Fruit fly (Drosophila melanogaster): ENCODE measurements around the gene Spn.

The Spn gene

dm6 chr3L:2575240-2575639 is 21.1 kb upstream of the Spn start (continued):
- TF ChIP-seq CG9437 (GFP tag; optimal IDR thresholded peaks at IDR 0.05) (no peak), CG4328 (GFP tag; optimal IDR thresholded peaks at IDR 0.05) (no peak), Ptx1 (GFP tag; IDR thresholded peaks at IDR 0.05) (0 out of 2 replicates have a peak, but pooled peaks have one; percentile 9), CG1603 (tag; optimal IDR thresholded peaks at IDR 0.05) (peak; percentile 9), CG3163 (GFP tag; optimal IDR thresholded peaks at IDR 0.05) (no peak), ase (GFP tag; IDR thresholded peaks at IDR 0.05) (no peak), tin (GFP tag; optimal IDR thresholded peaks at IDR 0.05) (peak; percentile 4), wor (GFP tag; IDR thresholded peaks at IDR 0.05) (no peak), seq (GFP tag; IDR thresholded peaks at IDR 0.05) (no peak), ab (GFP tag; optimal IDR thresholded peaks at IDR 0.05) (no peak), Fer3 (tag; optimal IDR thresholded peaks at IDR 0.05) (peak; percentile 26), sens (GFP tag) (peak; percentile 31), HHEX (GFP tag; optimal IDR thresholded peaks at IDR 0.05) (peak; percentile 32), CG33557 (GFP tag; optimal IDR thresholded peaks at IDR 0.05) (no peak), CG14860 (GFP tag; IDR thresholded peaks at IDR 0.05; ENCODE audit: partially characterized antibody) (no peak), CG14050 (GFP tag; IDR thresholded peaks at IDR 0.05) (no peak), CG31388 (GFP tag; optimal IDR thresholded peaks at IDR 0.05) (no peak), zf30C (GFP tag; optimal IDR thresholded peaks at IDR 0.05) (no peak), Rfx (GFP tag; IDR thresholded peaks at IDR 0.05) (0 out of 2 replicates have a peak, but pooled peaks have one; percentile 11), Hand (GFP tag; optimal IDR thresholded peaks at IDR 0.05) (no peak), CG3726 (GFP tag; IDR thresholded peaks at IDR 0.05) (no peak), gsb (GFP tag; IDR thresholded peaks at IDR 0.05) (no peak), lab (GFP tag; optimal IDR thresholded peaks at IDR 0.05) (peak; percentile 40), CG14710 (tag; optimal IDR thresholded peaks at IDR 0.05) (peak; percentile 15), Usf (GFP tag; optimal IDR thresholded peaks at IDR 0.05) (no peak), twi (tag; optimal IDR thresholded peaks at IDR 0.05) (no peak), odd (GFP tag; optimal IDR thresholded peaks at IDR 0.05) (no peak), maf-S (GFP tag; optimal IDR thresholded peaks at IDR 0.05) (no peak), CG7839 (tag; optimal IDR thresholded peaks at IDR 0.05) (peak; percentile 32), CG1024 (GFP tag; IDR thresholded peaks at IDR 0.05) (no peak), pita (GFP tag; optimal IDR thresholded peaks at IDR 0.05) (no peak), Side (GFP tag; optimal IDR thresholded peaks at IDR 0.05) (no peak), eve (GFP tag; optimal IDR thresholded peaks at IDR 0.05) (peak in 1 of 2 experiments; percentile 65), CG12236 (GFP tag; optimal IDR thresholded peaks at IDR 0.05) (no peak), GATAe (GFP tag; conservative IDR thresholded peaks at IDR 0.05) (no peak), az2 (GFP tag; optimal IDR thresholded peaks at IDR 0.05) (no peak), CG11504 (tag; optimal IDR thresholded peaks at IDR 0.05) (peak; percentile 61), Hr51 (GFP tag; optimal IDR thresholded peaks at IDR 0.05) (peak in 1 of 2 experiments; percentile 13), CG15269 (tag; optimal IDR thresholded peaks at IDR 0.05) (peak; percentile 15), CG18599 (GFP tag; optimal IDR thresholded peaks at IDR 0.05) (peak; percentile 19), CG8089 (GFP tag; optimal IDR thresholded peaks at IDR 0.05) (no peak), vvl (GFP tag; IDR thresholded peaks at IDR 0.05) (no peak), sd (tag; optimal IDR thresholded peaks at IDR 0.05) (no peak), CG33213 (GFP tag; optimal IDR thresholded peaks at IDR 0.05) (no peak), tap (tag; optimal IDR thresholded peaks at IDR 0.05) (peak; percentile 50), pb (GFP tag; optimal IDR thresholded peaks at IDR 0.05) (peak; percentile 39), CG6813 (GFP tag; optimal IDR thresholded peaks at IDR 0.05) (no peak), org-1 (GFP tag; optimal IDR thresholded peaks at IDR 0.05) (no peak), ci (GFP tag; IDR thresholded peaks at IDR 0.05) (no peak), mam (GFP tag; optimal IDR thresholded peaks at IDR 0.05) (no peak), slp2 (GFP tag; optimal IDR thresholded peaks at IDR 0.05) (no peak), Xrp1 (GFP tag; IDR thresholded peaks at IDR 0.05) (0 out of 2 replicates have a peak, but pooled peaks have one; percentile 9)
